Fruit fly (Drosophila melanogaster) whole organism, embryonic: Measurements from ENCODE around the gene Atg2.

Experiments used
- C15 ChIP-seq: fragments of 200-800 bp; sonication (Bioruptor generic); IDR thresholded peaks from 3 replicates; pipeline ENCODE4 v1.3.6; 2022; ENCODE audit warnings: missing biosample characterization, missing genetic modification characterization
- CG6813 ChIP-seq: fragments of 200-800 bp; sonication (Bioruptor generic); optimal IDR thresholded peaks from 2 replicates; lab custom pipeline; 2017; ENCODE audit warnings: missing biosample characterization, missing genetic modification characterization, mild to moderate bottlenecking, moderate library complexity, missing genetic modification reagents
- CG6854 ChIP-seq: fragments of 200-800 bp; sonication (Bioruptor generic); optimal IDR thresholded peaks from 3 replicates; lab custom pipeline; 2017; ENCODE audit warnings: missing biosample characterization, mild to moderate bottlenecking, missing genetic modification characterization
- CG7786 ChIP-seq: fragments of 200-800 bp; sonication (Bioruptor generic); optimal IDR thresholded peaks from 2 replicates; lab custom pipeline; 2016; ENCODE audit warnings: missing biosample characterization, missing genetic modification characterization
- Pdp1 ChIP-seq, 2 experiments: fragments of 200-800 bp; sonication (Bioruptor generic); optimal IDR thresholded peaks; 3 replicates each; lab custom pipeline; 2016; ENCODE audit warnings: missing biosample characterization in 2 of 2, missing genetic modification characterization in 2 of 2, mild to moderate bottlenecking in 1 of 2, moderate library complexity in 1 of 2
- br ChIP-seq: fragments of >200 bp; optimal IDR thresholded peaks from 2 replicates; lab custom pipeline; 2017
- chif ChIP-seq, 2 experiments: fragments of 200-800 bp; sonication (Bioruptor generic); optimal IDR thresholded peaks; 3 replicates each; lab custom pipeline; 2016; ENCODE audit warnings: missing biosample characterization in 2 of 2, missing genetic modification characterization in 2 of 2
- tio ChIP-seq: fragments of 200-800 bp; sonication (Bioruptor generic); optimal IDR thresholded peaks from 2 replicates; lab custom pipeline; 2017; ENCODE audit warnings: missing biosample characterization, missing genetic modification characterization, inconsistent platforms

dm6 chr3L:2739450-2739849 lies 34.7 kb upstream of the Atg2 start, which contains the start of gene Acp62F:
- TF ChIP-seq CG7786 (no peak), C15 (GFP tag; lab: Robert Waterston, UW) (no peak), br (lab: Kevin White, UChicago) (no peak), tio (no peak), Pdp1 (GFP tag; optimal IDR thresholded peaks at IDR 0.05; lab: Kevin White, UChicago) (no peak), CG6854 (no peak), chif (GFP tag; optimal IDR thresholded peaks at IDR 0.05; lab: Kevin White, UChicago) (no peak), CG6813 (GFP tag; lab: Kevin White, UChicago) (no peak)
